Fruit fly (Drosophila melanogaster) whole organism, wandering third instar larva: Measurements from ENCODE around the gene CG13725.

Experiments
- CG32264 ChIP-seq: fragments of 200-800 bp; sonication (Bioruptor generic); optimal IDR thresholded peaks from 2 replicates; lab custom pipeline; 2016; ENCODE audit warnings: missing biosample characterization, missing genetic modification characterization
- CrebA ChIP-seq: fragments of 200-800 bp; sonication (Bioruptor generic); optimal IDR thresholded peaks from 2 replicates; lab custom pipeline; 2016; ENCODE audit warnings: missing biosample characterization, mild to moderate bottlenecking, missing genetic modification characterization, borderline replicate concordance
- Dfd ChIP-seq: fragments of >200 bp; optimal IDR thresholded peaks from 2 replicates; lab custom pipeline; 2017; ENCODE audit warnings: missing biosample characterization, missing genetic modification characterization
- Dif ChIP-seq: fragments of 200-275, 200-300 bp; sonication (Bioruptor generic); optimal IDR thresholded peaks from 2 replicates; lab custom pipeline; 2018; ENCODE audit warnings: missing biosample characterization, missing genetic modification characterization; ENCODE audit not compliant: partially characterized antibody
- GATAd ChIP-seq: sonication (Bioruptor generic); optimal IDR thresholded peaks from 2 replicates; lab custom pipeline; 2016; ENCODE audit warnings: missing biosample characterization, missing genetic modification characterization
- HLH106 ChIP-seq: fragments of 200-800 bp; optimal IDR thresholded peaks from 3 replicates; lab custom pipeline; 2019; ENCODE audit warnings: missing biosample characterization, mild to moderate bottlenecking, missing genetic modification characterization, moderate library complexity
- Hr78 ChIP-seq: fragments of >200 bp; optimal IDR thresholded peaks from 2 replicates; lab custom pipeline; 2017; ENCODE audit warnings: missing biosample characterization, missing genetic modification characterization
- Hr83 ChIP-seq: fragments of 200-300 bp; sonication (Bioruptor generic); optimal IDR thresholded peaks from 2 replicates; lab custom pipeline; 2016; ENCODE audit warnings: missing biosample characterization, mild to moderate bottlenecking, missing genetic modification characterization, moderate library complexity; ENCODE audit not compliant: poor library complexity, severe bottlenecking
- Mio ChIP-seq: sonication (Bioruptor generic); optimal IDR thresholded peaks from 2 replicates; lab custom pipeline; 2016; ENCODE audit warnings: missing biosample characterization, missing genetic modification characterization
- Myc ChIP-seq: fragments of >200 bp; optimal IDR thresholded peaks from 2 replicates; lab custom pipeline; 2017
- N ChIP-seq: fragments of >200 bp; optimal IDR thresholded peaks from 2 replicates; lab custom pipeline; 2018; ENCODE audit warnings: missing biosample characterization, missing external identifiers, missing genetic modification characterization
- OdsH ChIP-seq: fragments of 200-800 bp; sonication (Bioruptor generic); optimal IDR thresholded peaks from 2 replicates; lab custom pipeline; 2016; ENCODE audit warnings: missing biosample characterization, mild to moderate bottlenecking, missing genetic modification characterization
- Sp1 ChIP-seq: fragments of 200-800 bp; sonication (Bioruptor generic); optimal IDR thresholded peaks from 3 replicates; lab custom pipeline; 2019; ENCODE audit warnings: missing biosample characterization, mild to moderate bottlenecking, missing genetic modification characterization, moderate library complexity
- Vsx2 ChIP-seq: fragments of 200-300, 225-300 bp; sonication (Bioruptor generic); optimal IDR thresholded peaks from 2 replicates; lab custom pipeline; 2018; ENCODE audit warnings: missing biosample characterization, missing genetic modification characterization; ENCODE audit not compliant: partially characterized antibody
- br ChIP-seq: fragments of 200-800 bp; sonication (Bioruptor generic); optimal IDR thresholded peaks from 2 replicates; lab custom pipeline; 2016; ENCODE audit warnings: missing biosample characterization, missing genetic modification characterization
- brk ChIP-seq: fragments of 200-800 bp; sonication (Bioruptor generic); optimal IDR thresholded peaks from 2 replicates; lab custom pipeline; 2016; ENCODE audit warnings: missing biosample characterization, mild to moderate bottlenecking, missing genetic modification characterization
- dl ChIP-seq, 2 experiments: fragments of 175-275, 200-275 bp in 1 of 2; fragments of 200-275 bp in 1 of 2; sonication (Bioruptor generic); optimal IDR thresholded peaks; lab custom pipeline; 2018; ENCODE audit warnings: mild to moderate bottlenecking in 2 of 2, missing biosample characterization in 2 of 2, missing genetic modification characterization in 2 of 2, moderate library complexity in 2 of 2; ENCODE audit not compliant: partially characterized antibody in 2 of 2, insufficient read depth in 1 of 2
- dsf ChIP-seq: sonication (Bioruptor generic); optimal IDR thresholded peaks from 2 replicates; lab custom pipeline; 2016; ENCODE audit warnings: missing biosample characterization, missing genetic modification characterization, borderline replicate concordance
- ey ChIP-seq: fragments of 200-800 bp; sonication (Bioruptor generic); optimal IDR thresholded peaks from 2 replicates; lab custom pipeline; 2016; ENCODE audit warnings: missing biosample characterization, missing genetic modification characterization
- fru ChIP-seq: fragments of 200-800 bp; sonication (Bioruptor generic); optimal IDR thresholded peaks from 3 replicates; lab custom pipeline; 2016; ENCODE audit warnings: missing biosample characterization, mild to moderate bottlenecking, missing genetic modification characterization
- jim ChIP-seq: fragments of 175-275, 200-325 bp; sonication (Bioruptor generic); optimal IDR thresholded peaks from 2 replicates; lab custom pipeline; 2016; ENCODE audit warnings: missing biosample characterization, mild to moderate bottlenecking, missing genetic modification characterization
- lola ChIP-seq: fragments of >200 bp; optimal IDR thresholded peaks from 2 replicates; lab custom pipeline; 2017; ENCODE audit warnings: missing biosample characterization, missing genetic modification characterization
- pan ChIP-seq: fragments of >200 bp; optimal IDR thresholded peaks from 2 replicates; lab custom pipeline; 2017
- psq ChIP-seq: fragments of 200-800 bp; sonication (Bioruptor generic); optimal IDR thresholded peaks from 3 replicates; lab custom pipeline; 2017; ENCODE audit warnings: missing biosample characterization, mild to moderate bottlenecking, missing genetic modification characterization, moderate library complexity
- rgr ChIP-seq: fragments of 200-800 bp; sonication (Bioruptor generic); optimal IDR thresholded peaks from 3 replicates; lab custom pipeline; 2016; ENCODE audit warnings: missing biosample characterization, mild to moderate bottlenecking, missing genetic modification characterization
- sage ChIP-seq: fragments of 200-800 bp; sonication (Bioruptor generic); optimal IDR thresholded peaks from 2 replicates; lab custom pipeline; 2016; ENCODE audit warnings: missing biosample characterization, mild to moderate bottlenecking, missing genetic modification characterization
- sv ChIP-seq: fragments of 200-800 bp; sonication (Bioruptor generic); optimal IDR thresholded peaks from 3 replicates; lab custom pipeline; 2016; ENCODE audit warnings: missing biosample characterization, missing genetic modification characterization
- tai ChIP-seq: sonication (Bioruptor generic); optimal IDR thresholded peaks from 2 replicates; lab custom pipeline; 2016; ENCODE audit warnings: missing biosample characterization, missing genetic modification characterization
- woc ChIP-seq: sonication (Bioruptor generic); optimal IDR thresholded peaks from 2 replicates; lab custom pipeline; 2016; ENCODE audit warnings: missing biosample characterization, mild to moderate bottlenecking, missing genetic modification characterization

Gene CG13725

DNA sequence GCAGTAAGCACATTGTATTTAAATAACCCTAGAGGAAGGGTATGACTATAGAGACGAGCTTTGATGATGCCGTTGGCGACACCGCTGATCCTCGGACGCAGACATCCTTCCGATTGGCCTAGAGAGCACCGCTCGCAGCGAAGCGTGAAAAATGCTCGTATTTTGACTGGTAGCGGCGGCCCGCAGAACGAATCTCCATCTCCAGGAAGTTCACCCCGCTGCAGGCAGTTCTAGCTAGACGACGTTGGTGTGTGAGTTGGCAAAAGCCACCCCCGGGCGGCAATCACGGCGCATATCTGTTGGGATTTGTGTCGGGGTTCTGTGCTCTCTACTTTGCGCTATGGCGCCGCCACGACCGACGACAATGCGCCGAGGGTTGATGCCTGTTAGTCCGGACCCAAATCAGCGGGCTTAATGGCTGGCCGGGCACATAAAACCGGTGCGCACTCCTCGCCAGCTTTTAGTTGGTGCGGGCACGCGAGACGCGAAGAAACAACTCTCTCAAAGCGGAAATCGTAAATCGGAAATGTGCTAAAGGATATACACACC is 34.0 kb upstream of the CG13725 start, which contains the start of gene tap:
Gene tap (plus strand): TSS at position 458 of the 549 bp plus-strand sequence.
- TF ChIP-seq N (GFP tag; lab: Kevin White, UChicago), result no peak

DNA sequence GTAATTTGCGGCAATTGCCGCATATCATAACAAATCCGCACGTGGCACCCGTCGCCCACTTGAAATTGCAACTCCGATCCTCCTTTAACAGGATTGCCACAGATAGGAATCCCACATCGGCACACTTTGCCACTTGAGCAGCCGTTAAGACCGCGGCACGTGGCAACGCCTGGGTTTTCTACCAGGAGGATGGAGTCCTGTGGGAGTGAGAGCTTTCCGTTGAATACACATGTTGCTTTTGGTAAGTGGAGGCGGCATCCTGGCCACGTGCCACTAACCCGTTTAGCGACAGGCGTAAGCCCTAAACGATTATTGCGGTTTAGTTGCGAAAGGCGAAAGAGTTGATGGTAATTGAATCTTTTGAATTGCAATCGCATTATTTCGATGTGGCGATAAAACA is 33.2 kb upstream of the CG13725 start:
- TF ChIP-seq dsf (GFP tag; lab: Kevin White, UChicago) (no peak), br (GFP tag; lab: Kevin White, UChicago) (no peak), rgr (GFP tag; lab: Kevin White, UChicago) (no peak), N (GFP tag; lab: Kevin White, UChicago) (no peak), Vsx2 (peak; percentile 37), OdsH (GFP tag; lab: Kevin White, UChicago) (no peak), GATAd (GFP tag; lab: Kevin White, UChicago) (no peak), tai (GFP tag; lab: Kevin White, UChicago) (no peak)

DNA sequence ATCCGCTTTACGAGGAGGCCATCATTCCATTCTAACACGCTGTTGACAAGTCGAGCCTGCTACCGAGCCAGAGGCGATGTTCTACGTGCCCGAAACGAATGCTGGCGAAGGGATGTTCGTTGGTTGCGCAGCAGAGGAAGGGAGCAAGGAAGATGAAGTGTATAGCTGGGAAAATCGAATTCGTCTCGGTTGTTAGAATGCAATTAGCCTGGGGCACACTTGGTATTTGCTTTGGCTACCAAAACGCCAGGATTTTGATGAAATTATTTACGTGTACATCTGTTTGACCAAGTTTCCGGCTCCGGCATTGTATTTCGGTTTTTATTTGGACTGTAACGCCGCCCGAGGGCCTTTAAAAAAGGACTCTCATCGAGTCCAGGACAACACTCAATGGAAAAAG is 32.1 kb upstream of the CG13725 start:
- no peak for TF ChIP-seq woc
- no peak for TF ChIP-seq tai (GFP tag; lab: Kevin White, UChicago)
- no peak for TF ChIP-seq Hr83
- TF ChIP-seq rgr (GFP tag; lab: Kevin White, UChicago), result no peak
- no peak for TF ChIP-seq dl (GFP tag; optimal IDR thresholded peaks at IDR 0.05; lab: Kevin White, UChicago; ENCODE audit: insufficient read depth in 1 of 2, partially characterized antibody in 2 of 2)
- TF ChIP-seq Myc (lab: Kevin White, UChicago), result no peak
- no peak for TF ChIP-seq GATAd (GFP tag; lab: Kevin White, UChicago)
- no peak for TF ChIP-seq Mio
- TF ChIP-seq Dif (GFP tag; lab: Kevin White, UChicago), result no peak
- TF ChIP-seq br (GFP tag; lab: Kevin White, UChicago), result no peak
- TF ChIP-seq sv (GFP tag; lab: Kevin White, UChicago), result no peak
- no peak for TF ChIP-seq lola (GFP tag; lab: Kevin White, UChicago)
- TF ChIP-seq N (GFP tag; lab: Kevin White, UChicago), result no peak
- no peak for TF ChIP-seq pan

DNA sequence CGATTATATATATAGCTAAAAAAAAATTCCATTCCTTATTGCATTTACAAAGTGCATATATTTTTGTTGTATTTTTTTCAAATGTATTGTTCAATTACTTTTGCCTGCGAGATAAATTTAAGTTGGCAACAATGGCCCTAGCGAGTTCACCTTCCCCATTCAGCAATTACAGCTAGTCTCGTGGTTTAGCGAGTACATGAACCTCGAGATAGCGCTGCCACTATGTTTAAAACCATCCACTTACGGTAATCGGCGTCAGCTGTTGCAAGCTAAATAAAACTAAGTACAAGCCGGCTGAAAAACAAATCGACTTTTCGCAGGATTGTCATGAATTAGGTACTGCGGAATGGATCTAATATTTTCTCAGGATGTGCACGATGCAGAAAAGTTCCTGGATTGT is 27.5 kb upstream of the CG13725 start:
- TF ChIP-seq Dfd (GFP tag; lab: Kevin White, UChicago), result no peak
- TF ChIP-seq sage (GFP tag; lab: Kevin White, UChicago), result no peak
- TF ChIP-seq Mio, result no peak
- TF ChIP-seq Dif (GFP tag; lab: Kevin White, UChicago), result no peak
- peak; percentile 74 for TF ChIP-seq Myc (lab: Kevin White, UChicago)
- TF ChIP-seq Hr78 (GFP tag; lab: Kevin White, UChicago), result no peak
- peak; percentile 40 for TF ChIP-seq fru (GFP tag; lab: Kevin White, UChicago)
- no peak for TF ChIP-seq psq (GFP tag; lab: Kevin White, UChicago)
- no peak for TF ChIP-seq pan
- TF ChIP-seq rgr (GFP tag; lab: Kevin White, UChicago), result peak; percentile 28

- TF ChIP-seq tai (GFP tag; lab: Kevin White, UChicago) (no peak), pan (no peak), N (GFP tag; lab: Kevin White, UChicago) (no peak), GATAd (GFP tag; lab: Kevin White, UChicago) (no peak), HLH106 (tag; lab: Kevin White, UChicago) (no peak), jim (GFP tag; lab: Kevin White, UChicago) (no peak), Sp1 (GFP tag; lab: Kevin White, UChicago) (no peak), sage (GFP tag; lab: Kevin White, UChicago) (no peak), ey (GFP tag; lab: Kevin White, UChicago) (no peak), CG32264 (GFP tag; lab: Kevin White, UChicago) (no peak), brk (no peak)
- TF ChIP-seq, all 38 proteins: peak for 0
Observed at dm6 chr3L:17351522-17351921, 26.2 kb upstream of the CG13725 start, which contains the start of gene CG7692. CG7692 (plus strand) TSS chr3L:17351822.

- TF ChIP-seq CrebA (GFP tag; lab: Kevin White, UChicago) (no peak), Dfd (GFP tag; lab: Kevin White, UChicago) (peak; percentile 51)
- TF ChIP-seq, all 38 proteins: peak for 1
Observed at dm6 chr3L:17349604-17350003, 24.3 kb upstream of the CG13725 start, which contains the start of gene Mip. Mip (minus strand) TSS chr3L:17349666.
